Fruit fly (Drosophila melanogaster) whole organism, prepupa: ENCODE data around the gene TfIIEalpha.

Source experiments
- CG1621 ChIP-seq: fragments of 200-800 bp; sonication (Bioruptor generic); optimal IDR thresholded peaks from 3 replicates; lab custom pipeline; 2018; ENCODE audit warnings: missing biosample characterization, mild to moderate bottlenecking, missing genetic modification characterization
- CG31627 ChIP-seq: fragments of 200-800 bp; sonication (Bioruptor generic); optimal IDR thresholded peaks from 3 replicates; lab custom pipeline; 2016; ENCODE audit warnings: missing biosample characterization, missing genetic modification characterization
- CG3919 ChIP-seq: fragments of 200-800 bp; sonication (Bioruptor generic); optimal IDR thresholded peaks from 3 replicates; lab custom pipeline; 2016; ENCODE audit warnings: missing biosample characterization, missing genetic modification characterization
- CG8119 ChIP-seq: fragments of 200-800 bp; sonication (Bioruptor generic); IDR thresholded peaks from 3 replicates; pipeline ENCODE4 v1.3.6; 2022; ENCODE audit warnings: missing biosample characterization, missing genetic modification characterization
- Met ChIP-seq: fragments of 200-800 bp; sonication (Bioruptor generic); optimal IDR thresholded peaks from 3 replicates; lab custom pipeline; 2016; ENCODE audit warnings: missing biosample characterization, missing genetic modification characterization
- achi ChIP-seq: fragments of 200-800 bp; sonication (Bioruptor generic); optimal IDR thresholded peaks from 3 replicates; lab custom pipeline; 2016; ENCODE audit warnings: missing biosample characterization, missing genetic modification characterization
- dac ChIP-seq: fragments of 200-800 bp; sonication (Bioruptor generic); optimal IDR thresholded peaks from 2 replicates; lab custom pipeline; 2017; ENCODE audit warnings: missing biosample characterization, mild to moderate bottlenecking, missing genetic modification characterization
- esn ChIP-seq: fragments of 200-800 bp; sonication (Bioruptor generic); optimal IDR thresholded peaks from 2 replicates; lab custom pipeline; 2016; ENCODE audit warnings: missing biosample characterization, mild to moderate bottlenecking, missing genetic modification characterization, moderate library complexity

DNA sequence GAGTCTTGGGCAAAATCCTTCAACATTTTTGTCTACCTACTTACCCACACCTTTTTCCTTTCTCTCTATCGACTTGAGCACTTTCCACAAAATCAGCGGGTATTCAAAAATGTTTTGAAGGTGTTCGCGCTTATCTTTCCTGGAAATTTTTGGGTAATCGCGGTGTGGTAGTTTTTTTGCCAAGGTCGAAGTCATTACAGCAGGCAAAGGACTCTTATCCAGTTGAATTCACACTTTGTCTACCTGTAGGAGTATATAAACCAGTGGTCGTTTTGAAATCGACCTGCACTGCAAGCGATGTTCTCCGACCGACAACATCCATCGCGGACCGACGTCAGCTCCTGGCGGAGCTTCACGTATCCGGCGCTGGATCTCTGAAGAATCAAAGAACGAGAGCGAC, 11.0 kb downstream of the TfIIEalpha start:
- TF ChIP-seq CG31627 (GFP tag; lab: Kevin White, UChicago) (no peak), Met (GFP tag; lab: Kevin White, UChicago) (no peak), CG8119 (no peak), dac (no peak), esn (GFP tag; lab: Kevin White, UChicago) (no peak), CG1621 (tag; lab: Kevin White, UChicago) (no peak), achi (no peak), CG3919 (GFP tag; lab: Kevin White, UChicago) (no peak)
